Fruit fly (Drosophila melanogaster) whole organism: ENCODE results near the gene CG43089.

ENCODE experiments used
- CG8478 ChIP-seq: fragments of >200 bp; optimal IDR thresholded peaks from 2 replicates; lab custom pipeline; 2018; ENCODE audit warnings: inconsistent platforms
- Dll ChIP-seq: fragments of >200 bp; optimal IDR thresholded peaks from 2 replicates; lab custom pipeline; 2017
- EcR ChIP-seq, 2 experiments: fragments of >200 bp; optimal IDR thresholded peaks; 2 replicates each; lab custom pipeline; 2017; ENCODE audit warnings: missing biosample characterization in 2 of 2, missing genetic modification characterization in 2 of 2, missing genetic modification reagents in 2 of 2
- pan ChIP-seq: fragments of >200 bp; optimal IDR thresholded peaks from 2 replicates; lab custom pipeline; 2017
- psq ChIP-seq: fragments of >200 bp; optimal IDR thresholded peaks from 2 replicates; lab custom pipeline; 2017
- usp ChIP-seq: fragments of >200 bp; optimal IDR thresholded peaks from 2 replicates; lab custom pipeline; 2017; ENCODE audit warnings: missing biosample characterization, missing genetic modification characterization, mixed read lengths

CG43089 gene

DNA sequence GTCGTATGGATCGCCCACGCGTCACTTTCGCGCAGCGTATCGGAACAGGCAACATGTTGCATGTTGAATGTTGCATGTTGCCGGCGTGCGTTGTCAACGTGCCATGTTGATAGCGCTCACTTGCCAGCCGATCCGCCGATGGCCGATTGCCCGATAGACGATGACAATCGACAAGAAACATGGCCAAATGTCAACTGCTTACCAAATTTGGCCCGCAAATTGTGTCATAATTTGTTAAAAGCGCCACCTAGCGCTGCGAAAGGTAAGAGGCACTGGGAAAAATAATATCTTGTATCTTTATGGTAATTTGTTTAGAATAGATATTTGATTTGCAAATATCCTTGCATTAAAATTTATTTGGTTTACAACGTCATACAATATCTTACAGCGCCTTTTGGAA is 11.3 kb upstream of the CG43089 start:
- no peak for TF ChIP-seq usp (GFP tag; lab: Kevin White, UChicago)
- no peak for TF ChIP-seq pan (lab: Kevin White, UChicago)

DNA sequence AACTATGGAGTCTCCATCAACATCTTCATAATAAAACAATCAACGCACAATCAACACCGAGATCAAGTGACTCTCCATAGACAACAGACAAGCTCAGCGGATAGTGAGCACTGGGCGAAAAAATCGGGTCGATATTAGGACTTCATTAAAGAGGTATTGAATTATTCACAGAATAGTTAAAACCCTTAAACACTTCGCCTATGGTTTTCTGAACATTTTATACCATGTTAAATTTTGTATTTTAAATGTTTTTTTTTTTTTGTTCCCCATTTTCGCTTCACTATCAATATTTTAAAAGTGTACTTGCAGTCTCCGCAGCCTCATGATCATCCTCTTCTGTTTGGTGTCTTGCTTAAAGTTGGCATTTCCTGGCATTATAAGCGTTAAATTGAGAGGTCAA is 7.9 kb upstream of the CG43089 start:
- TF ChIP-seq pan (lab: Kevin White, UChicago) (no peak), psq (lab: Kevin White, UChicago) (no peak), CG8478 (lab: Kevin White, UChicago) (no peak), EcR (GFP tag; optimal IDR thresholded peaks at IDR 0.05; lab: Kevin White, UChicago) (no peak), usp (GFP tag; lab: Kevin White, UChicago) (no peak), Dll (lab: Kevin White, UChicago) (no peak)

DNA sequence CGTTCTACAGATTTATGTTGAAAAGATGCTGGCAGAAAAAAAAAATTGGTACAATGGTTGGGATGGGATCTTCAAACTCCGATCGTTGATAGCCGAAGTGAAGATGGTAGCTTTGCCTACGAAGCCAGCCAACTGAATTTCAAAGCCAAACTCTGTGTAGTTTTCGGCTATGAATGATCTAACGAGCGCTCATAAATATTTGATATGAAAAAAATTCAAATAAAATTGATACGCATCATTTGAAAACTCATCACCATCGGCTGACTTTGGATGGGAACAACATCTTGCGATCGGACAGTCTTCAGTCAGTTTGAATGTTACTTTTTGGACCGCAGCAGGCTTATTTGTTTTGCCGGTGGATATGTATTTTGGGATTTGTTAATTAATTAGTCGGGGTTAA is 7.0 kb upstream of the CG43089 start:
- no peak for TF ChIP-seq psq (lab: Kevin White, UChicago)
- no peak for TF ChIP-seq EcR (GFP tag; optimal IDR thresholded peaks at IDR 0.05; lab: Kevin White, UChicago)
- TF ChIP-seq CG8478 (lab: Kevin White, UChicago): no peak
- TF ChIP-seq Dll (lab: Kevin White, UChicago): no peak
- TF ChIP-seq usp (GFP tag; lab: Kevin White, UChicago): no peak
- TF ChIP-seq pan (lab: Kevin White, UChicago): no peak

DNA sequence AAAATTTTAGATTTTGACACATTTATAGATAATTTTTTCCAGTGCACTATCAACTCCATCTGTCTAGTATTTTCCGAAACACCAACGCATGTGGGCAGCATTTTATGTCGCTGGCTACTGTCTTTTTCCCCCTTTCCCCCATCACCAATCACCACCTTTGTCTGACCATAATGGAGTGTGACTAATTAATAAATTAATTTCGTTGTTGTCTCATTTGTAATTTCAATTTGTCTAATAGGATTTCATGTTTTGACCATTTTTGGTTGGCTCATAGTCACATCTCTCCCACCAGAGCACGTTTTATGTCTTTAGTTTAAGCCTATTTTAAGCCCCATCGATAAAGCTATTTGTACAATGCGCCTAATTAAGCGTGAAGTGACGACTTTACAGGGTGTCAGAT is 5.9 kb upstream of the CG43089 start:
- TF ChIP-seq usp (GFP tag; lab: Kevin White, UChicago) (no peak), Dll (lab: Kevin White, UChicago) (no peak), psq (lab: Kevin White, UChicago) (no peak), CG8478 (lab: Kevin White, UChicago) (no peak), pan (lab: Kevin White, UChicago) (no peak), EcR (GFP tag; optimal IDR thresholded peaks at IDR 0.05; lab: Kevin White, UChicago) (no peak)

DNA sequence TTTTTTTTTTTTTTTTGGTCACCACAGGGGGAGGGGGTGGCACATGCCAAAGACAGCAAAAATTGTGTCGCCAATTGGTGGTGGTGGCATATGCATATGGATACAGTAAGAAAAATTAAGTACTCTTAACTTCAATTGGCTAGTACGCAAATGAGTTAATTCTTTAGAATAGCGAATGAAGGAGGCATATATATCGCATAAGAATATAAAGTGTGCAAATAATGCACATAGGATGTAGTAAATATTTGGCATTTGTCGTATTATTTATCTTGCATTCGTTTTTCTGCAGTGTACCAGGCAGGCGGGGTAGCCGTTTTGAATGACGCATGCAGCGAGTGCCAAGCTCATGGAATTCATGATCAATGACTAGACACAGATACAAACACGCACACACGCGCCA is 4.5 kb upstream of the CG43089 start:
- TF ChIP-seq psq (lab: Kevin White, UChicago) (no peak), EcR (GFP tag; optimal IDR thresholded peaks at IDR 0.05; lab: Kevin White, UChicago) (no peak), CG8478 (lab: Kevin White, UChicago) (no peak), usp (GFP tag; lab: Kevin White, UChicago) (no peak), Dll (lab: Kevin White, UChicago) (no peak), pan (lab: Kevin White, UChicago) (no peak)

DNA sequence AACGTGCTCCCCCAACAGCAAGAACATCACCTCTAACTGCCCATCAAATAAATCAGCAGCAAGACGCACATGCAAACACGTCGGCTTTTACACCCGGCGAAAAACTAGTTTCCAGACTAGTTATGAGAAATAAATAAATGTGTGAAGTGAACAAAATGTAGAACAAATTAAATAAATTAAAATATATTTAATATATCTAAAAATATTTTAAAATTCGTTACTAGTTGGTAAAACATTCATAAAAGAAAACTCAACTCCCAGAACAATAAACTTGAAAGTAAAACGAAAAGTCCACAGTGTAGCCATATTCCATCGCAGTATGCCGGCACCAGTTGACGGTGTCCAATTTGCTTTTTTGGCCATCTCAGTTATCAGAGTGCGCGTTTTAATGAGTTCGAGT is 913 bp upstream of the CG43089 start:
- TF ChIP-seq Dll (lab: Kevin White, UChicago): no peak
- no peak for TF ChIP-seq psq (lab: Kevin White, UChicago)

DNA sequence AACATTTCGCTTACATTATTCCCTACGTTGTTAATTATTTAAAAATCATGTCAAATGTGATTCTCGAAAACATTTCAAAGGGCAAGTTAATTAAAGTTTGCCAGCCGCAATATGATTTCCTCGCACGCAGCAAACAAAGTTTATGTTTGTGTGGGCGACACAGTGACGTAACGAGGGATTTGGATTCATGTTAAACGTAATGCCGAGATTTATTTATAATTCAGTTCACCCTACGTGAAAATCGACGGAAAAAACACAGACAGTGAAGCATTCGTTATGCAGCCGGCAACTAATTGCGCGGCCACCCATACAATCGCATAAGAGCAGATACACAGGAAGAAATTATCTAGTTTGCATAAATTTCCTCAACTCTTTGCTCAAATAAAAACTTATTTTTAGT is 12.4 kb downstream of the CG43089 start:
- TF ChIP-seq usp (GFP tag; lab: Kevin White, UChicago) (no peak), psq (lab: Kevin White, UChicago) (no peak), CG8478 (lab: Kevin White, UChicago) (no peak), EcR (GFP tag; optimal IDR thresholded peaks at IDR 0.05; lab: Kevin White, UChicago) (no peak), pan (lab: Kevin White, UChicago) (no peak), Dll (lab: Kevin White, UChicago) (no peak)

DNA sequence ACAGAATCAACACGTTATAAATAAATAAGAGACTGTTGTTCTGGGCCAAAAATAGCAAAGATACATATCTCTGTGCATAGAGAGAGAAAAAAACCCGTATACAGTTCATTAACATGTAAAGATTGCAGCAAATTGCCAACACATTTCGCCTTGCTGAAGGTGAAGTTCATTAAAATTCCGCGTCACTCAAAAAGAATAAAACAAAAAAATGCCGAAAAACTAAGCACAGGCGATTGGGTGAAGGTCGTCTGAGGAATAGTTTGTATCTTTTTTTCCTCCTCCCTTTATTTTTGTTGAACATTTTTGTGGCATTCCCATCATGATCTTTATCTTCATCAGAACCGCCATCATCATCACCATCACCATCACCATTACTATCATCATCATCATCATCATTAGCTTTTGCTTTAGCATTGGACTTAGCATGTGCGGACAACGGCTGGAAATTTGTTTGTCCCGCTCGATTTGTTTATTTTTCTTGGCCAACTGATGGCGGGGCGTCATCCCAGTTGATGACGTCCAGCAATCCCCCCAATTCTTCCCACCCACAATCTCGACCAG is 19.3 kb downstream of the CG43089 start:
- no peak for TF ChIP-seq pan (lab: Kevin White, UChicago)
- TF ChIP-seq EcR (GFP tag; optimal IDR thresholded peaks at IDR 0.05; lab: Kevin White, UChicago): no peak
- no peak for TF ChIP-seq psq (lab: Kevin White, UChicago)
- no peak for TF ChIP-seq Dll (lab: Kevin White, UChicago)
- no peak for TF ChIP-seq CG8478 (lab: Kevin White, UChicago)
- no peak for TF ChIP-seq usp (GFP tag; lab: Kevin White, UChicago)

DNA sequence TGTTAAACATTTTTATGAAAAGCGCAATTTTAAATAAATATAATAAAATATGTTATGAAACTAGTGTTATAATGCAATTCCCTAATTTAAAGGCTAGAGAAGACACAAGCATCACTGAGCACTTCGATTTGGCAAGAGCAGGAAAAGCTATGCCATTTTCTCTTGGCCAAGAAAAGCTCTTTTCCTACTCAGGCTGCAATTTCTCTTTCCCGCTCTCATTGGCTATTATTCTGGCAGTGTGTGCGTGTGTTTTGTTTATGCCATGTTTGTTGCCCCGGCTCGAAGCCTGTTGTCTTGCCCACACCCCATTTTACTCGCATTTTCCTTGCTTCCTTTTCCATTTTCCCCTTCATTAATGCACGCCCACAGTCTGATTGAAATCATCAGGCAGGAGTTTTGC is 33.4 kb downstream of the CG43089 start:
- no peak for TF ChIP-seq CG8478 (lab: Kevin White, UChicago)
- no peak for TF ChIP-seq pan (lab: Kevin White, UChicago)
- no peak for TF ChIP-seq Dll (lab: Kevin White, UChicago)
- TF ChIP-seq psq (lab: Kevin White, UChicago): no peak
- no peak for TF ChIP-seq EcR (GFP tag; optimal IDR thresholded peaks at IDR 0.05; lab: Kevin White, UChicago)
- no peak for TF ChIP-seq usp (GFP tag; lab: Kevin White, UChicago)

DNA sequence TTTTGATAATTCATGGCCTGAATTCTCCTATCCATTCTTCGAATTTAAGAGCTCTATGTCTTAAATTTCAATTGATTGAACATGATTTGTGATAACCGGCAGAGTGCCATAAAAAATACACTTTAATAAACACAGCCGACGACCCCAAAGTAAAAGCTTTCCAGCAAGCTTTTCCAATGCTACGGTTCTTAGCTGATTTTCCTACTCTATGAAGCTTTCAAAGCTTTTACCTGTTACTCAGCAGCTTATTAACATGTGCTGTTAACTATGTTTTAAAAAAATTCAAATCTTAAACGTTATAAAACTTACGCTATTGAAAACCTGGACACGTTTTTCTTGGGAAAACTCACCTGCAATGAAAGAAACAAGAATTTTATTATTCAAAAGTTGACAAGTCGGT is 38.9 kb downstream of the CG43089 start:
- no peak for TF ChIP-seq usp (GFP tag; lab: Kevin White, UChicago)
- TF ChIP-seq EcR (GFP tag; optimal IDR thresholded peaks at IDR 0.05; lab: Kevin White, UChicago): no peak
- TF ChIP-seq CG8478 (lab: Kevin White, UChicago): no peak
- TF ChIP-seq Dll (lab: Kevin White, UChicago): no peak
- TF ChIP-seq pan (lab: Kevin White, UChicago): no peak
- no peak for TF ChIP-seq psq (lab: Kevin White, UChicago)

DNA sequence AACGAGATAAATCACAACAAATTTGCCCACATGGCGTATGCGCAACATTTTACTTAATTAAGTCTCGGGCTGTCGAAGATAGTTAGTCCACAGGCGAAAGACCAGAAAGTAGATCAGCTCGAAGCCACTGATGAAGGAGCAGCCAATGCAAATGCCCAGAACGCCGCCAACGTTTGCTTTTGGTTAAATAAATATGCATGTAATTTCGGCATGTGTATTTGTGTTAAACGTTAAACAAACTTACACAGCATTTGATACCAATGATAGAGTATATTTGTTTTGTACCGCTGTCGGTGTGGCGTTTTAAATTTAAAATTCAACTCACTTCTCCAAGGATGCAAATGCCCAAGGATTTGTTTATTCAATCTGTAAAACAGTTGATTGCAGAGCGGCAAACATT is 39.8 kb downstream of the CG43089 start:
- TF ChIP-seq pan (lab: Kevin White, UChicago): no peak
- no peak for TF ChIP-seq usp (GFP tag; lab: Kevin White, UChicago)

DNA sequence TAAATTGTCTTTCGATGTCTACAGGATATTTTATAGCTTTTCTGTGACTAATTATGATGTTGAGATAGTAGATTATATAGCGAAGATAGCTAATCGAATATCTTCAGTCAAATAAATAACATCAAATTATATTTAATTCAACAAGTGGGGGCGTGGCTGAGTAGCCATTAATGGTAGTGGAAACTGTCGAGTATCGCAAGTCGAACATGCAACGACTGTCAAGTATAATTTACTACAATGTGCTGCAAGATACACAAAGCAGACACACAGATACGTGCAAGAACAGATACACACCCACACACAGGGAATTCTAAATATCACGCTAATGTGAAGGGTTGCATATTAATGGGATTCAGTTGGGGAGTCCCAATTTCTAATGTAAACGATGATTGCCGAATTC is 41.3 kb downstream of the CG43089 start, which contains the start of gene ppk27:
Gene ppk27 (minus strand): TSS at position 101 of the 400 bp plus-strand sequence.
- TF ChIP-seq CG8478 (lab: Kevin White, UChicago) (no peak), Dll (lab: Kevin White, UChicago) (no peak), psq (lab: Kevin White, UChicago) (no peak), usp (GFP tag; lab: Kevin White, UChicago) (no peak), pan (lab: Kevin White, UChicago) (no peak), EcR (GFP tag; optimal IDR thresholded peaks at IDR 0.05; lab: Kevin White, UChicago) (no peak)
